Worm (Caenorhabditis elegans) whole organism, mixed stage, embryonic: Measurements from ENCODE around the gene T06D8.10.

Source experiments
- M03D4.4 ChIP-seq: sonication (generic microtip); optimal IDR thresholded peaks from 2 replicates; lab custom pipeline; 2017; ENCODE audit warnings: mild to moderate bottlenecking, missing genetic modification characterization, missing compliant biosample characterization
- bed-3 ChIP-seq: fragments of 200-800 bp; sonication (Bioruptor generic); optimal IDR thresholded peaks from 3 replicates; lab custom pipeline; 2018; ENCODE audit warnings: mild to moderate bottlenecking, missing genetic modification characterization, moderate library complexity, missing compliant biosample characterization
- blmp-1 ChIP-seq: fragments of 150-350 bp; optimal IDR thresholded peaks from 2 replicates; lab custom pipeline; 2014; ENCODE audit warnings: missing biosample characterization, missing genetic modification characterization
- ceh-39 ChIP-seq: fragments of 150-350 bp; optimal IDR thresholded peaks from 2 replicates; lab custom pipeline; 2014; ENCODE audit warnings: missing biosample characterization, missing genetic modification characterization
- ceh-43 ChIP-seq: fragments of 200-800 bp; sonication (Bioruptor generic); optimal IDR thresholded peaks from 2 replicates; lab custom pipeline; 2018; ENCODE audit warnings: mild to moderate bottlenecking, missing genetic modification characterization, moderate library complexity, missing compliant biosample characterization
- ceh-83 ChIP-seq: fragments of 200-800 bp; sonication (Bioruptor generic); optimal IDR thresholded peaks from 2 replicates; lab custom pipeline; 2018; ENCODE audit warnings: mild to moderate bottlenecking, missing genetic modification characterization, missing compliant biosample characterization
- cnd-1 ChIP-seq: fragments of 200-800 bp; sonication (Bioruptor generic); optimal IDR thresholded peaks from 2 replicates; lab custom pipeline; 2018; ENCODE audit warnings: mild to moderate bottlenecking, missing genetic modification characterization, missing compliant biosample characterization
- drap-1 ChIP-seq: fragments of 200-800 bp; sonication (Bioruptor generic); optimal IDR thresholded peaks from 3 replicates; lab custom pipeline; 2018; ENCODE audit warnings: mild to moderate bottlenecking, missing genetic modification characterization, missing compliant biosample characterization
- elt-1 ChIP-seq: sonication (generic microtip); optimal IDR thresholded peaks from 2 replicates; lab custom pipeline; 2017; ENCODE audit warnings: missing genetic modification characterization, mild to moderate bottlenecking, missing compliant biosample characterization, antibody characterized with exemption, moderate library complexity, borderline replicate concordance; ENCODE audit not compliant: insufficient read depth
- elt-3 ChIP-seq: fragments of 150-350 bp; optimal IDR thresholded peaks from 2 replicates; lab custom pipeline; 2014; ENCODE audit warnings: missing biosample characterization, missing genetic modification characterization
- ham-2 ChIP-seq: fragments of 200-800 bp; sonication (Bioruptor generic); optimal IDR thresholded peaks from 2 replicates; lab custom pipeline; 2018; ENCODE audit warnings: mild to moderate bottlenecking, missing genetic modification characterization, missing compliant biosample characterization
- hlh-1 ChIP-seq: fragments of 150-350 bp; optimal IDR thresholded peaks from 2 replicates; lab custom pipeline; 2014; ENCODE audit warnings: missing biosample characterization, missing genetic modification reagents, missing genetic modification characterization
- lin-13 ChIP-seq: fragments of 150-350 bp; optimal IDR thresholded peaks from 2 replicates; lab custom pipeline; 2014; ENCODE audit warnings: missing biosample characterization, missing genetic modification characterization
- lsy-2 ChIP-seq: fragments of 150-350 bp; optimal IDR thresholded peaks from 2 replicates; lab custom pipeline; 2014; ENCODE audit warnings: missing biosample characterization, missing genetic modification characterization
- mep-1 ChIP-seq: fragments of 150-350 bp; optimal IDR thresholded peaks from 2 replicates; lab custom pipeline; 2017; ENCODE audit warnings: missing biosample characterization, missing genetic modification reagents, missing genetic modification characterization, inconsistent platforms
- mls-2 ChIP-seq: sonication (generic microtip); optimal IDR thresholded peaks from 2 replicates; lab custom pipeline; 2016; ENCODE audit warnings: mild to moderate bottlenecking, missing genetic modification characterization, moderate library complexity, missing compliant biosample characterization
- nhr-12 ChIP-seq: fragments of 150-350 bp; optimal IDR thresholded peaks from 2 replicates; lab custom pipeline; 2014; ENCODE audit warnings: missing biosample characterization, missing genetic modification characterization
- nhr-2 ChIP-seq: fragments of 150-350 bp; optimal IDR thresholded peaks from 2 replicates; lab custom pipeline; 2014; ENCODE audit warnings: missing biosample characterization, missing genetic modification characterization
- nhr-237 ChIP-seq: fragments of 150-350 bp; optimal IDR thresholded peaks from 2 replicates; lab custom pipeline; 2014; ENCODE audit warnings: missing biosample characterization, missing genetic modification characterization
- nhr-28 ChIP-seq: fragments of 150-350 bp; optimal IDR thresholded peaks from 2 replicates; lab custom pipeline; 2014; ENCODE audit warnings: missing biosample characterization, missing genetic modification characterization
- pha-4 ChIP-seq: fragments of 150-350 bp; optimal IDR thresholded peaks from 2 replicates; lab custom pipeline; 2018; ENCODE audit warnings: missing biosample characterization, missing genetic modification reagents, missing genetic modification characterization
- sem-2 ChIP-seq: fragments of 200-800 bp; sonication (Bioruptor generic); optimal IDR thresholded peaks from 2 replicates; lab custom pipeline; 2018; ENCODE audit warnings: mild to moderate bottlenecking, missing genetic modification characterization, missing compliant biosample characterization
- snpc-4 ChIP-seq: fragments of 150-350 bp; optimal IDR thresholded peaks from 2 replicates; lab custom pipeline; 2014; ENCODE audit warnings: missing biosample characterization, missing genetic modification characterization
- sptf-1 ChIP-seq: sonication (generic microtip); optimal IDR thresholded peaks from 2 replicates; lab custom pipeline; 2017; ENCODE audit warnings: mild to moderate bottlenecking, missing genetic modification characterization, moderate library complexity, missing compliant biosample characterization
- tbx-8 ChIP-seq: fragments of 200-800 bp; sonication (Bioruptor generic); optimal IDR thresholded peaks from 2 replicates; lab custom pipeline; 2018; ENCODE audit warnings: mild to moderate bottlenecking, missing genetic modification characterization, moderate library complexity, missing compliant biosample characterization
- unc-120 ChIP-seq: sonication (generic microtip); optimal IDR thresholded peaks from 2 replicates; lab custom pipeline; 2017; ENCODE audit warnings: missing genetic modification characterization, missing compliant biosample characterization; ENCODE audit not compliant: poor library complexity, severe bottlenecking
- unc-39 ChIP-seq: fragments of 150-350 bp; optimal IDR thresholded peaks from 2 replicates; lab custom pipeline; 2014; ENCODE audit warnings: missing biosample characterization, missing genetic modification characterization
- unc-62 ChIP-seq: fragments of 150-350 bp; optimal IDR thresholded peaks from 2 replicates; lab custom pipeline; 2014; ENCODE audit warnings: missing biosample characterization, missing genetic modification reagents, missing genetic modification characterization
- zip-8 ChIP-seq: fragments of 150-350 bp; optimal IDR thresholded peaks from 2 replicates; lab custom pipeline; 2014; ENCODE audit warnings: missing biosample characterization, missing genetic modification characterization

The T06D8.10 gene

DNA sequence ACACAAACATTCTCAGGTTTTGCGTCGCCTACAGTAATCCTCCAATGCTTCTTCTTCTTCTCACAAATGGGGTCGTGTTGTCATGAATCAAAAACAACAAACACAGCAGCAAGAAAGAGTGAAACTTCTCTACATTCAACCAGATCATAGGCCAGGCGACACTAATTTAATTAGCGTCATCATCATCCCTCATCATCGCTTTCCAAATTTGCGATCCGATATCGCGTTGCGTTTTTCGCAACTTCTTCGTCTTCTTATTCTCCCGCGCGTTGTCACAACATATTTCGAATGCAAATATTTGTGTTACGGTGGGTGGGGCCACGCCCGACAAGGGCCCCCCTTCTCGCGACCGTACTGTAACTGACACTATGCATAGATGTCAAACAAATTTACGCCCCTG lies 39.1 kb upstream of the T06D8.10 start:
- TF ChIP-seq ham-2 (GFP tag; lab: Kevin White, UChicago) (no peak), hlh-1 (tag; lab: Kevin White, UChicago) (no peak), cnd-1 (tag; lab: Kevin White, UChicago) (no peak), nhr-28 (no peak), unc-39 (tag; lab: Kevin White, UChicago) (no peak), unc-62 (GFP tag; lab: Kevin White, UChicago) (no peak), blmp-1 (tag; lab: Kevin White, UChicago) (no peak), bed-3 (GFP tag; lab: Kevin White, UChicago) (no peak), elt-1 (tag; lab: Kevin White, UChicago) (no peak), ceh-43 (GFP tag; lab: Kevin White, UChicago) (no peak), unc-120 (no peak), ceh-39 (tag; lab: Kevin White, UChicago) (no peak), nhr-237 (tag; lab: Kevin White, UChicago) (no peak)

DNA sequence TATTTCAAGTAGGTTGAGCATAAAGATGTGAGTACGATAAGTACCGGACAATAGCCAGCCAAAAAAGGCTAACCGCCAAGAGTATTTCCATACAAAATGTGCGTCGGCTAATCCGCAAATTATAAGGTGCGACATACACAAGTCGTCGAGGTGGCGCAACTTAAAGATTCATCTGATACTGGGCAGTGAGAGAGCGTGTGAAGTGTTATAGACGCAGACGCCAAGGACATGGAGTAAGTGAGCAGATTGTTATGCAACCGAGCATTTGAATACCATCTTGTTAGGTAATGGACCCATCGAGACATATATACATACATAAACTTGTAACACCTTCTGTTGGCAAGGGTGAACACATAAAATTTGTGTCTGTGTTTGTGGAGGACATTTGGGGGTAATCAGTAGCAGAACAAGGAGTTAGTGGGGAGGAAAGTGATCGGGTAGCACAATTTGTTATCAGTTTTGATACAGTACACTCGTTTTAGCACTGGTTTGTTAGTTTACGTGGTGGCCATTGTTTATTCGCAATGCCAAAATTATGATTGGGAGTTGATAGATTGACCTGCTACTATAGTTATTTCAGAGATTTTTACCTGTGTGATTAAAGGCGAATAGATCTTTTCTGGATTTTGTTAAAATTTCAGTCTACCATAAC lies 38.1 kb upstream of the T06D8.10 start:
- TF ChIP-seq nhr-28 (no peak), ceh-43 (GFP tag; lab: Kevin White, UChicago) (no peak), ceh-39 (tag; lab: Kevin White, UChicago) (no peak), snpc-4 (tag; lab: Kevin White, UChicago) (no peak), ham-2 (GFP tag; lab: Kevin White, UChicago) (peak; percentile 5), ceh-83 (GFP tag; lab: Kevin White, UChicago) (peak; percentile 2), elt-3 (tag; lab: Kevin White, UChicago) (no peak), lsy-2 (no peak), hlh-1 (tag; lab: Kevin White, UChicago) (no peak), nhr-2 (tag; lab: Kevin White, UChicago) (peak; percentile 95), elt-1 (tag; lab: Kevin White, UChicago) (no peak), M03D4.4 (tag; lab: Kevin White, UChicago) (no peak), lin-13 (tag; lab: Kevin White, UChicago) (no peak), nhr-12 (tag; lab: Kevin White, UChicago) (no peak), mep-1 (tag; lab: Kevin White, UChicago) (no peak), blmp-1 (tag; lab: Kevin White, UChicago) (no peak), sem-2 (GFP tag; lab: Kevin White, UChicago) (no peak), mls-2 (tag; lab: Kevin White, UChicago) (no peak), unc-62 (GFP tag; lab: Kevin White, UChicago) (no peak), sptf-1 (tag; lab: Kevin White, UChicago) (peak; percentile 35), nhr-237 (tag; lab: Kevin White, UChicago) (no peak), zip-8 (tag; lab: Kevin White, UChicago) (peak; percentile 12)
- TF ChIP-seq, all 35 proteins: peak for 5

DNA sequence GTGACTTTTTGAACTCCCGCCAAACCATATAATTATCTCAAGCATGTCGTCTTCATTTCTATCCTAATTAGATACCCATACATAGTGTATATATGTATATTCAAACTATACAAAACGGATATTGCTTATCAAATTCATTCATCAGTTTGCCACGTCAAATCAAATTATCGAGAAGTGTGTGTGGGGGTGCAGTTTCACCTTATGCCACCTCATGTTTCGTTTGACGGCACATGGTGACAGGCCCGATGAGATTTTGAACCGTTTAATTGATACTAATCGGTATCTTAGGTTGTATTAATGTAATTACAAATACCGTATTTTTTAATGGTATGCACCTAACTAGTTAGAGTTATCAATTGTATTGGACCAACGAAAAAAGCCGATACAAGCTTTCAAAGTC lies 37.4 kb upstream of the T06D8.10 start:
- TF ChIP-seq ceh-43 (GFP tag; lab: Kevin White, UChicago), result peak; percentile 9
- TF ChIP-seq blmp-1 (tag; lab: Kevin White, UChicago), result peak; percentile 32
- TF ChIP-seq unc-62 (GFP tag; lab: Kevin White, UChicago), result peak; percentile 31
- TF ChIP-seq M03D4.4 (tag; lab: Kevin White, UChicago), result no peak

DNA sequence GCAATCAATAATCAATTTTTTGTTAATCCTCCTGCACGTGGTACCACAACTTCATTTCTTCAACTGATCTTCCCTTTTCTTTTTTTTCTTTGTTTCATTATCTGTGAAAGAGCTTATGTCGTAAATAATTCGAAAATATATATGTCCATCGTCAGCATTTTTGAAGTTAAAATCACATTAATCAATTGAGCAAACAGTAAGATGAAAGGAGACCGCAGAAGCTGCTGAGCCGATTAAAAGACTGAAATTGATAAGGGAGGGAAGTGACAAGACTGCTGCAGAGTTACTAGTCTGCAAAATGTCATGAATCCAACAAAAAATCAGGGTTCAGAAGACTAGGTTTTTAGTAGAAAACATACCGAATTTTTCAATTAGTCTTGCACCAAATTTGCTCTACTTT lies 36.5 kb upstream of the T06D8.10 start:
- no peak for TF ChIP-seq nhr-237 (tag; lab: Kevin White, UChicago)
- no peak for TF ChIP-seq lsy-2
- no peak for TF ChIP-seq lin-13 (tag; lab: Kevin White, UChicago)
- TF ChIP-seq elt-1 (tag; lab: Kevin White, UChicago), result no peak
- TF ChIP-seq tbx-8 (GFP tag; lab: Kevin White, UChicago), result no peak
- TF ChIP-seq nhr-12 (tag; lab: Kevin White, UChicago), result no peak
- TF ChIP-seq mep-1 (tag; lab: Kevin White, UChicago), result no peak
- no peak for TF ChIP-seq drap-1
- TF ChIP-seq pha-4, result no peak
- no peak for TF ChIP-seq snpc-4 (tag; lab: Kevin White, UChicago)
- no peak for TF ChIP-seq sem-2 (GFP tag; lab: Kevin White, UChicago)
- TF ChIP-seq ceh-39 (tag; lab: Kevin White, UChicago), result no peak
- TF ChIP-seq, all 35 proteins: peak for 0
